Fruit fly (Drosophila melanogaster) whole organism, embryonic: ENCODE results near the gene Dlip1.

ENCODE experiments used
- Antp ChIP-seq: fragments of 200-800 bp; sonication (Bioruptor generic); optimal IDR thresholded peaks from 3 replicates; lab custom pipeline; 2016; ENCODE audit warnings: missing biosample characterization, missing genetic modification characterization
- Atf3 ChIP-seq: fragments of 200-800 bp; sonication (Bioruptor generic); optimal IDR thresholded peaks from 3 replicates; lab custom pipeline; 2016; ENCODE audit warnings: missing biosample characterization, missing genetic modification characterization
- Atf6 ChIP-seq: fragments of 200-800 bp; sonication (Bioruptor generic); IDR thresholded peaks from 2 replicates; pipeline ENCODE4 v1.3.6; 2022; ENCODE audit warnings: missing biosample characterization, missing genetic modification characterization
- CG11504 ChIP-seq: fragments of 200-800 bp; sonication (Bioruptor generic); optimal IDR thresholded peaks from 3 replicates; lab custom pipeline; 2019; ENCODE audit warnings: missing biosample characterization, mild to moderate bottlenecking, missing genetic modification characterization, moderate library complexity
- CG12236 ChIP-seq: fragments of 200-800 bp; sonication (Bioruptor generic); optimal IDR thresholded peaks from 2 replicates; lab custom pipeline; 2016; ENCODE audit warnings: missing biosample characterization, missing genetic modification characterization
- CG13123 ChIP-seq: fragments of 200-800 bp; sonication (Bioruptor generic); optimal IDR thresholded peaks from 2 replicates; lab custom pipeline; 2016; ENCODE audit warnings: missing biosample characterization, missing genetic modification characterization
- CG13287 ChIP-seq: fragments of 200-800 bp; sonication (Bioruptor generic); IDR thresholded peaks from 2 replicates; pipeline ENCODE4 v1.3.6; 2022; ENCODE audit warnings: missing biosample characterization, missing genetic modification characterization; ENCODE audit not compliant: partially characterized antibody
- CG14050 ChIP-seq: fragments of 200-800 bp; sonication (Bioruptor generic); IDR thresholded peaks from 3 replicates; pipeline ENCODE4 v1.3.6; 2022; ENCODE audit warnings: missing biosample characterization, missing genetic modification characterization
- CG17568 ChIP-seq: fragments of 200-800 bp; sonication (Bioruptor generic); optimal IDR thresholded peaks from 2 replicates; lab custom pipeline; 2018; ENCODE audit warnings: missing biosample characterization, mild to moderate bottlenecking, missing genetic modification characterization, moderate library complexity
- CG17612 ChIP-seq: fragments of 200-800 bp; sonication (Bioruptor generic); IDR thresholded peaks from 2 replicates; pipeline ENCODE4 v1.3.6; 2022; ENCODE audit warnings: missing biosample characterization, missing genetic modification characterization
- CG1792 ChIP-seq: fragments of 200-800 bp; sonication (Bioruptor generic); optimal IDR thresholded peaks from 2 replicates; lab custom pipeline; 2016; ENCODE audit warnings: missing biosample characterization, missing genetic modification characterization
- CG2712 ChIP-seq: fragments of 200-800 bp; optimal IDR thresholded peaks from 3 replicates; lab custom pipeline; 2019; ENCODE audit warnings: missing biosample characterization, mild to moderate bottlenecking, missing genetic modification characterization, moderate library complexity
- CG3407 ChIP-seq: fragments of 200-800 bp; sonication (Bioruptor generic); optimal IDR thresholded peaks from 2 replicates; lab custom pipeline; 2018; ENCODE audit warnings: missing biosample characterization, mild to moderate bottlenecking, missing genetic modification characterization
- CG34376 ChIP-seq: fragments of 200-800 bp; sonication (Bioruptor generic); optimal IDR thresholded peaks from 2 replicates; lab custom pipeline; 2018; ENCODE audit warnings: missing biosample characterization, mild to moderate bottlenecking, missing genetic modification characterization
- CG3726 ChIP-seq: fragments of 200-800 bp; sonication (Bioruptor generic); IDR thresholded peaks from 3 replicates; pipeline ENCODE4, ENCODE4 v1.3.6; 2022; ENCODE audit warnings: missing biosample characterization, missing genetic modification characterization
- CG4424 ChIP-seq: fragments of 200-800 bp; sonication (Bioruptor generic); optimal IDR thresholded peaks from 3 replicates; lab custom pipeline; 2016; ENCODE audit warnings: missing biosample characterization, missing genetic modification characterization
- CG4854 ChIP-seq: fragments of 200-800 bp; sonication (Bioruptor generic); optimal IDR thresholded peaks from 2 replicates; lab custom pipeline; 2016; ENCODE audit warnings: missing biosample characterization, missing genetic modification characterization, inconsistent platforms
- CG7786 ChIP-seq: fragments of 200-800 bp; sonication (Bioruptor generic); optimal IDR thresholded peaks from 2 replicates; lab custom pipeline; 2016; ENCODE audit warnings: missing biosample characterization, missing genetic modification characterization
- CG7839 ChIP-seq: fragments of 200-800 bp; sonication (Bioruptor generic); optimal IDR thresholded peaks from 3 replicates; lab custom pipeline; 2018; ENCODE audit warnings: missing biosample characterization, mild to moderate bottlenecking, missing genetic modification characterization, moderate library complexity
- CG8089 ChIP-seq: fragments of 200-800 bp; sonication (Bioruptor generic); optimal IDR thresholded peaks from 3 replicates; lab custom pipeline; 2016; ENCODE audit warnings: missing biosample characterization, missing genetic modification characterization
- CG8478 ChIP-seq: fragments of >200 bp; optimal IDR thresholded peaks from 2 replicates; lab custom pipeline; 2018
- CG9215 ChIP-seq: fragments of 200-800 bp; sonication (Bioruptor generic); IDR thresholded peaks from 2 replicates; pipeline ENCODE4 v1.3.6; 2022; ENCODE audit warnings: missing biosample characterization, missing genetic modification characterization
- Dbx ChIP-seq: fragments of 200-800 bp; sonication (Bioruptor generic); IDR thresholded peaks from 3 replicates; pipeline ENCODE4 v1.3.6; 2022; ENCODE audit warnings: missing biosample characterization, missing genetic modification characterization
- Dek ChIP-seq: fragments of 200-800 bp; sonication (Bioruptor generic); optimal IDR thresholded peaks from 3 replicates; lab custom pipeline; 2019; ENCODE audit warnings: missing biosample characterization, mild to moderate bottlenecking, missing genetic modification characterization, moderate library complexity
- Doc2 ChIP-seq: fragments of 200-800 bp; sonication (Bioruptor generic); IDR thresholded peaks from 2 replicates; pipeline ENCODE4 v1.3.6; 2022; ENCODE audit warnings: missing biosample characterization, missing genetic modification characterization
- Drgx ChIP-seq: fragments of 200-800 bp; sonication (Bioruptor generic); IDR thresholded peaks from 2 replicates; pipeline ENCODE4 v1.3.6; 2022; ENCODE audit warnings: missing biosample characterization, missing genetic modification characterization
- Eip74EF ChIP-seq, 2 experiments: fragments of 200-800 bp in 1 of 2; fragments of >200 bp in 1 of 2; sonication (Bioruptor generic) in 1 of 2; optimal IDR thresholded peaks; 2 replicates each; lab custom pipeline; 2017 to 2019; ENCODE audit warnings: missing biosample characterization in 2 of 2, missing genetic modification characterization in 2 of 2, mild to moderate bottlenecking in 1 of 2, moderate library complexity in 1 of 2
- Hr3 ChIP-seq: fragments of 200-800 bp; sonication (Bioruptor generic); optimal IDR thresholded peaks from 3 replicates; lab custom pipeline; 2016; ENCODE audit warnings: missing biosample characterization, missing genetic modification characterization
- Jarid2 ChIP-seq: fragments of 200-800 bp; sonication (Bioruptor generic); optimal IDR thresholded peaks from 3 replicates; lab custom pipeline; 2017; ENCODE audit warnings: mild to moderate bottlenecking, missing biosample characterization, missing genetic modification reagents, missing genetic modification characterization
- Max ChIP-seq: fragments of 200-800 bp; sonication (Bioruptor generic); optimal IDR thresholded peaks from 2 replicates; lab custom pipeline; 2016; ENCODE audit warnings: missing biosample characterization, mild to moderate bottlenecking, missing genetic modification characterization
- Mes4 ChIP-seq: fragments of 200-800 bp; sonication (Bioruptor generic); optimal IDR thresholded peaks from 2 replicates; lab custom pipeline; 2016; ENCODE audit warnings: missing biosample characterization, missing genetic modification characterization
- NC2α ChIP-seq: fragments of 200-800 bp; sonication (Bioruptor generic); optimal IDR thresholded peaks from 2 replicates; lab custom pipeline; 2016; ENCODE audit warnings: missing biosample characterization, missing genetic modification characterization
- Nf-YA ChIP-seq: fragments of 200-800 bp; sonication (Bioruptor generic); IDR thresholded peaks from 2 replicates; pipeline ENCODE4 v1.3.6; 2022; ENCODE audit warnings: missing biosample characterization, missing genetic modification characterization
- Nf-YC ChIP-seq: fragments of 200-800 bp; optimal IDR thresholded peaks from 3 replicates; lab custom pipeline; 2019; ENCODE audit warnings: missing biosample characterization, mild to moderate bottlenecking, missing genetic modification characterization, moderate library complexity
- Spps ChIP-seq: fragments of 200-800 bp; sonication (Bioruptor generic); optimal IDR thresholded peaks from 2 replicates; lab custom pipeline; 2018; ENCODE audit warnings: missing biosample characterization, mild to moderate bottlenecking, missing genetic modification characterization
- Taf1 ChIP-seq: fragments of 200-800 bp; sonication (Bioruptor generic); IDR thresholded peaks from 2 replicates; pipeline ENCODE4 v1.3.6; 2022; ENCODE audit warnings: missing biosample characterization, missing genetic modification characterization
- Tbp ChIP-seq: fragments of >200 bp; optimal IDR thresholded peaks from 2 replicates; lab custom pipeline; 2018; ENCODE audit warnings: missing biosample characterization, missing genetic modification characterization
- Xrp1 ChIP-seq: fragments of 200-800 bp; sonication (Bioruptor generic); IDR thresholded peaks from 2 replicates; pipeline ENCODE4 v1.3.6; 2022; ENCODE audit warnings: missing biosample characterization, missing genetic modification characterization
- crc ChIP-seq: fragments of 200-800 bp; sonication (Bioruptor generic); optimal IDR thresholded peaks from 2 replicates; lab custom pipeline; 2016; ENCODE audit warnings: missing biosample characterization, missing genetic modification characterization
- eyg ChIP-seq: fragments of 200-800 bp; sonication (Bioruptor generic); optimal IDR thresholded peaks from 3 replicates; lab custom pipeline; 2016; ENCODE audit warnings: missing biosample characterization, missing genetic modification characterization
- gcm2 ChIP-seq: fragments of 200-800 bp; sonication (Bioruptor generic); optimal IDR thresholded peaks from 2 replicates; lab custom pipeline; 2016; ENCODE audit warnings: missing biosample characterization, missing genetic modification characterization
- gt ChIP-seq: fragments of 200-800 bp; sonication (Bioruptor generic); IDR thresholded peaks from 2 replicates; pipeline ENCODE4 v1.3.6; 2022; ENCODE audit warnings: missing biosample characterization, missing genetic modification characterization
- jigr1 ChIP-seq: fragments of 200-800 bp; sonication (Bioruptor generic); IDR thresholded peaks from 3 replicates; pipeline ENCODE4 v1.3.6; 2022; ENCODE audit warnings: missing biosample characterization, missing genetic modification characterization
- lbe ChIP-seq: fragments of 200-800 bp; sonication (Bioruptor generic); optimal IDR thresholded peaks from 2 replicates; lab custom pipeline; 2016; ENCODE audit warnings: missing biosample characterization, mild to moderate bottlenecking, missing genetic modification characterization
- maf-S ChIP-seq: fragments of 200-800 bp; sonication (Bioruptor generic); optimal IDR thresholded peaks from 2 replicates; lab custom pipeline; 2016; ENCODE audit warnings: missing biosample characterization, missing genetic modification characterization
- pros ChIP-seq: fragments of 200-800 bp; sonication (Bioruptor generic); optimal IDR thresholded peaks from 3 replicates; lab custom pipeline; 2019; ENCODE audit warnings: missing biosample characterization, mild to moderate bottlenecking, missing genetic modification characterization, moderate library complexity
- pzg ChIP-seq: fragments of 200-800 bp; sonication (Bioruptor generic); optimal IDR thresholded peaks from 3 replicates; lab custom pipeline; 2018; ENCODE audit warnings: missing biosample characterization, mild to moderate bottlenecking, missing genetic modification characterization, moderate library complexity
- salm ChIP-seq: fragments of 200-800 bp; sonication (Bioruptor generic); optimal IDR thresholded peaks from 2 replicates; lab custom pipeline; 2018; ENCODE audit warnings: missing biosample characterization, mild to moderate bottlenecking, missing genetic modification characterization
- shn ChIP-seq: fragments of 200-800 bp; sonication (Bioruptor generic); optimal IDR thresholded peaks from 3 replicates; lab custom pipeline; 2016; ENCODE audit warnings: missing biosample characterization, missing genetic modification characterization
- sqz ChIP-seq: fragments of 200-800 bp; sonication (Bioruptor generic); optimal IDR thresholded peaks from 3 replicates; lab custom pipeline; 2018; ENCODE audit warnings: missing biosample characterization, mild to moderate bottlenecking, missing genetic modification characterization
- tll ChIP-seq, 2 experiments: fragments of 200-800 bp in 1 of 2; fragments of >200 bp in 1 of 2; sonication (Bioruptor generic) in 1 of 2; optimal IDR thresholded peaks; 2 replicates each; lab custom pipeline; 2017 to 2019; ENCODE audit warnings: missing biosample characterization in 2 of 2, missing genetic modification characterization in 2 of 2, mild to moderate bottlenecking in 1 of 2, moderate library complexity in 1 of 2
- twi ChIP-seq: fragments of 200-800 bp; optimal IDR thresholded peaks from 2 replicates; lab custom pipeline; 2019; ENCODE audit warnings: missing biosample characterization, mild to moderate bottlenecking, missing genetic modification characterization, moderate library complexity

The Dlip1 gene

DNA sequence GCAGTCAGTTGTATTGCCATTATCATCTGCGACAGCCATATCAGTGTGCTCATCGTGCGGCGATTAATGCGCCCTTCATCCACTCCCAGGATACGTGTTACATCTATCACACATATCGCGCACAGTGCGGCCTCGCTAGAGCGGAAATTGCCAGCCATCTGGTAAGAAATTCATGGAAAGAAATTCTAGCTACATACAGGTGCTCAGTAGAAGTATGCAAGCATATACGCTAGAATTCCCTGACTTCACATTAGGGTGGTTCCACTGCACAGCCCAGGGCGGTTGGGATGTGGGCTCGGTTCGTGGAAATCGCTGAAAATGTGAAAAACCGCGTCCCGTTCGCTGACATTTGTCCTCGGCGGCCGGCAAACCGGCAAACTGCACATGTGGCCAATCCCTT lies 17.2 kb upstream of the Dlip1 start (continued):
- TF ChIP-seq sqz (GFP tag; lab: Kevin White, UChicago) (peak; percentile 7), Mes4 (GFP tag; lab: Kevin White, UChicago) (peak; percentile 25), Atf6 (GFP tag; lab: Robert Waterston, UW) (peak; percentile 68), maf-S (peak; percentile 37), Spps (tag; lab: Kevin White, UChicago) (peak; percentile 31), CG12236 (GFP tag; lab: Kevin White, UChicago) (peak; percentile 17), CG11504 (tag; lab: Kevin White, UChicago) (no peak), Atf3 (peak; percentile 45), CG3726 (GFP tag; lab: Robert Waterston, UW) (peak; percentile 80; the same call in 2 of the 3 replicates), pros (GFP tag; lab: Kevin White, UChicago) (peak; percentile 75), Xrp1 (GFP tag; lab: Robert Waterston, UW) (peak; percentile 93), Max (no peak), shn (GFP tag; lab: Kevin White, UChicago) (peak; percentile 43), CG4424 (GFP tag; lab: Kevin White, UChicago) (peak; percentile 75), gt (GFP tag; lab: Robert Waterston, UW) (peak; percentile 85), CG4854 (GFP tag; lab: Kevin White, UChicago) (peak; percentile 58), Dbx (peak; percentile 78), CG7839 (peak; percentile 51), Antp (peak; percentile 86), CG7786 (GFP tag; lab: Kevin White, UChicago) (peak; percentile 76), twi (tag; lab: Kevin White, UChicago) (peak; percentile 24), Jarid2 (GFP tag; lab: Kevin White, UChicago) (no peak), Eip74EF (GFP tag; optimal IDR thresholded peaks at IDR 0.05; lab: Kevin White, UChicago) (no peak), Taf1 (GFP tag; lab: Robert Waterston, UW) (peak; percentile 49; the same call in 1 of the 2 replicates), CG8478 (lab: Kevin White, UChicago) (no peak), tll (GFP tag; optimal IDR thresholded peaks at IDR 0.05; lab: Kevin White, UChicago) (no peak), CG8089 (peak; percentile 68), CG9215 (GFP tag; lab: Robert Waterston, UW) (peak; percentile 75), lbe (GFP tag; lab: Kevin White, UChicago) (no peak), eyg (no peak), CG34376 (GFP tag; lab: Kevin White, UChicago) (peak; percentile 35), CG14050 (GFP tag; lab: Robert Waterston, UW) (peak; percentile 75), Drgx (GFP tag; lab: Robert Waterston, UW) (peak; percentile 87), Tbp (GFP tag; lab: Kevin White, UChicago) (no peak), Nf-YC (peak; percentile 47), CG13123 (GFP tag; lab: Kevin White, UChicago) (peak; percentile 23), Nf-YA (GFP tag; lab: Robert Waterston, UW) (peak; percentile 49), CG13287 (GFP tag; lab: Robert Waterston, UW) (no peak), crc (GFP tag; lab: Kevin White, UChicago) (peak; percentile 10), Hr3 (GFP tag; lab: Kevin White, UChicago) (peak; percentile 65), gcm2 (GFP tag; lab: Kevin White, UChicago) (peak; percentile 54), CG2712 (tag; lab: Kevin White, UChicago) (peak; percentile 82), jigr1 (peak; percentile 75; the same call in 2 of the 3 replicates), CG17612 (GFP tag; lab: Robert Waterston, UW) (peak; percentile 57; the same call in 1 of the 2 replicates), salm (tag; lab: Kevin White, UChicago) (peak; percentile 18), CG17568 (no peak), Doc2 (GFP tag; lab: Robert Waterston, UW) (no peak), pzg (peak; percentile 10), CG1792 (GFP tag; lab: Kevin White, UChicago) (peak; percentile 63), CG3407 (peak; percentile 63), NC2α (GFP tag; lab: Kevin White, UChicago) (peak; percentile 40), Dek (tag; lab: Kevin White, UChicago) (peak; percentile 26)
